Worm (Caenorhabditis elegans) whole organism, young adult: ENCODE results near the gene B0416.4.
A peak's percentile ranks its signal among the peaks of the same experiment; 100 is the strongest.
"Not testable (repeated sequence)": the region's sequence is repeated elsewhere in the genome, so short reads cannot be mapped to it uniquely, and the experiment has no call there.

ENCODE experiments used
- B0261.1 ChIP-seq: sonication (generic microtip); optimal IDR thresholded peaks from 2 replicates; lab custom pipeline; 2016; ENCODE audit warnings: mild to moderate bottlenecking, missing genetic modification characterization, moderate library complexity, missing compliant biosample characterization
- D2030.7 ChIP-seq: fragments of 200-800 bp; sonication (Bioruptor generic); IDR thresholded peaks from 2 replicates; pipeline ENCODE4 v1.3.6; 2022; ENCODE audit warnings: missing genetic modification reagents, missing genetic modification characterization, missing compliant biosample characterization
- Y53F4B.3 ChIP-seq: fragments of 200-800 bp; sonication (Bioruptor generic); IDR thresholded peaks from 2 replicates; pipeline ENCODE4 v1.3.6; 2022; ENCODE audit warnings: missing genetic modification reagents, missing genetic modification characterization, missing compliant biosample characterization
- cebp-2 ChIP-seq: fragments of 200-800 bp; sonication (Bioruptor generic); IDR thresholded peaks from 2 replicates; pipeline ENCODE4 v1.3.6; 2022; ENCODE audit warnings: missing genetic modification characterization, missing compliant biosample characterization
- ceh-100 ChIP-seq: fragments of 200-800 bp; sonication (Bioruptor generic); IDR thresholded peaks from 2 replicates; pipeline ENCODE4 v1.3.6; 2022; ENCODE audit warnings: missing genetic modification reagents, missing genetic modification characterization, missing compliant biosample characterization
- ceh-40 ChIP-seq: fragments of 200-800 bp; sonication (Bioruptor generic); IDR thresholded peaks from 2 replicates; pipeline ENCODE4 v1.3.6; 2022; ENCODE audit warnings: missing genetic modification characterization, missing compliant biosample characterization
- egl-18 ChIP-seq: fragments of 200-800 bp; sonication (Bioruptor generic); IDR thresholded peaks from 2 replicates; pipeline ENCODE4 v1.3.6; 2022; ENCODE audit warnings: missing genetic modification reagents, missing genetic modification characterization, missing compliant biosample characterization
- egl-44 ChIP-seq: fragments of 200-800 bp; sonication (Bioruptor generic); IDR thresholded peaks from 2 replicates; pipeline ENCODE4 v1.3.6; 2022; ENCODE audit warnings: missing genetic modification reagents, missing genetic modification characterization, missing compliant biosample characterization
- lin-26 ChIP-seq: fragments of 200-800 bp; sonication (Bioruptor generic); IDR thresholded peaks from 2 replicates; pipeline ENCODE4 v1.3.6; 2022; ENCODE audit warnings: missing genetic modification reagents, missing genetic modification characterization, missing compliant biosample characterization
- rpc-1 ChIP-seq, 2 experiments: fragments of 150-350 bp in 1 of 2; sonication (generic microtip) in 1 of 2; optimal IDR thresholded peaks; 2 replicates each; lab custom pipeline; 2014 to 2018; ENCODE audit warnings: missing biosample characterization in 1 of 2, missing genetic modification characterization in 1 of 2, missing genetic modification reagents in 1 of 2, missing genotype in 1 of 2
- tbp1 ChIP-seq: fragments of 200-800 bp; sonication (Bioruptor generic); optimal IDR thresholded peaks from 2 replicates; lab custom pipeline; 2018; ENCODE audit warnings: mild to moderate bottlenecking, missing genetic modification characterization, missing compliant biosample characterization

B0416.4 gene

DNA sequence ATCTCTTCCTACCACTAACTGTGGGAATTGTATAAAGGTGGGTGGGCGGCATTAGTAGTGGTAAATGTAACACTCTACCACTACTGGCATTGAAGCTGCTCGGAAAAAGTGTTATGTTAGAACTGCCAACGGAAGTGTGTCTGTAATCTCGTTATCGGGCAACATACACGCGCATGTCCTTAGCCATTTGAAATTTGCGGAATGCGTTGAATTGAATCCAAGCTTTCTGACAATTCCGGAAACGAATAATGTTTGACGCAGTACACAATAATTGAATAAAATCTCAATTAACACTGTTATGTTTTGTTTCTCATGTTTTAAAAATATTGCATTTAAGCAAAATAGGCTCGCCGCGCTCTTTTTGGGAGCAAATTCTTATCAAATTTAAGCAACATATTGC, 46.2 kb downstream of the B0416.4 start:
- no peak for TF ChIP-seq egl-18 (GFP tag; lab: Robert Waterston, UW)
- no peak for TF ChIP-seq egl-44 (GFP tag; lab: Robert Waterston, UW)

DNA sequence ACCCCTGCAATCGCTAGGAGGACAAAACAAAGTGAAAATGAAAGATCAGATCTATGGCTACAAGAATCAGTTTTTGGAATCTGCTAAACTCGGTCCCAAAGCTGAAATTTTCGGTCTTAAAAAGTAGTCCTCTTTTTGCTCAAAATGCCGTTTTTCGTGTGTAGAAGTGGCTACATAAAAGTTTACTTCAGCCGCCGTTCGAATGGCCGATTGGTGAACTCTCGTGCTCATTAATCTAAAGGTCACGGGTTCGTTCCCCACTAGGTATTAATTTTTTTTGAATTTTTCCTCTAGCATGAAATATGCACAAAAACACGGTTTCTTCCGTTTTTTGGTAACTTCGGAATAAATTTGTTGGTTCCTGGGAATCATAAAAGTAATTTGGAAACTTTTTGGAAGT, 47.0 kb downstream of the B0416.4 start:
- TF ChIP-seq ceh-100 (GFP tag; lab: Robert Waterston, UW) (0 out of 2 replicates have a peak, but pooled peaks have one; percentile 23), cebp-2 (GFP tag; lab: Robert Waterston, UW) (0 out of 2 replicates have a peak, but pooled peaks have one; percentile 16), lin-26 (GFP tag; lab: Robert Waterston, UW) (peak; percentile 87), tbp1 (GFP tag; lab: Kevin White, UChicago) (peak; percentile 75), Y53F4B.3 (GFP tag; lab: Robert Waterston, UW) (0 out of 2 replicates have a peak, but pooled peaks have one; percentile 14), egl-44 (GFP tag; lab: Robert Waterston, UW) (0 out of 2 replicates have a peak, but pooled peaks have one; percentile 29), D2030.7 (peak; percentile 29; the same call in 1 of the 2 replicates), ceh-40 (GFP tag; lab: Robert Waterston, UW) (peak; percentile 71; the same call in 1 of the 2 replicates), rpc-1 (tag; optimal IDR thresholded peaks at IDR 0.05; lab: Kevin White, UChicago) (peak; percentile 45), B0261.1 (tag; lab: Kevin White, UChicago) (peak; percentile 23)
- TF ChIP-seq rpc-1 (optimal IDR thresholded peaks at IDR 0.05; lab: Kevin White, UChicago): not testable (repeated sequence)
